Worm (Caenorhabditis elegans): Measurements from ENCODE around the gene C25A8.2.

DNA sequence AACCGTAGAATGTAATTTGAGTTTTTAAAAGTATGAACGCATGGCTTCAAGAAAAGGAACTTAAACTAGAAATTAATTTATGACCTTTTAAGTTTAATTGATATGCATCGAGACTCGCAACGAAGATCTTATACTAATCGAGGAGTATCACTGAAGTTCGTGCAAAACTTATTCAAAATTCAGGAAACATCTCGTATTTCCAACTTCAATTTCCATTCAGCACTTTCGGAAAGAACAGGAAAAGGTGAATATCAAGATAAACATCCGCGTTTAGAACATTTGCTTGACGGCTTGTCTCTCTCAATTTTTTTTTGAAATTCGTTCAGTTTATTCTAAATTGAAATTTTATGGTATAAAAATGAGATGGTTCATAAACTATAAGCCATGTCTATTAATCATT lies 44.4 kb upstream of the C25A8.2 start, which contains the start of gene ZK381.2:
- TF ChIP-seq nhr-25 (tag; optimal IDR thresholded peaks at IDR 0.05) (no peak), lin-13 (GFP tag; optimal IDR thresholded peaks at IDR 0.05) (no peak), elt-3 (tag; optimal IDR thresholded peaks at IDR 0.05) (no peak), mdl-1 (tag; optimal IDR thresholded peaks at IDR 0.05) (no peak), fos-1 (tag; optimal IDR thresholded peaks at IDR 0.05) (no peak), ZK546.5 (tag; optimal IDR thresholded peaks at IDR 0.05) (no peak), snpc-4 (tag; optimal IDR thresholded peaks at IDR 0.05) (no peak), sma-9 (GFP tag; optimal IDR thresholded peaks at IDR 0.05) (no peak), sma-9 (tag; optimal IDR thresholded peaks at IDR 0.05) (no peak), lin-39 (tag; optimal IDR thresholded peaks at IDR 0.05) (no peak), unc-62 (GFP tag; optimal IDR thresholded peaks at IDR 0.05) (no peak), ceh-16 (tag; optimal IDR thresholded peaks at IDR 0.05) (no peak), skn-1 (tag; optimal IDR thresholded peaks at IDR 0.05) (no peak)

Data from whole organism, L2 larva.